Fruit fly (Drosophila melanogaster) whole organism, embryonic: Measurements from ENCODE around the gene CG7275.

ENCODE experiments used
- Bteb2 ChIP-seq: fragments of 200-800 bp; sonication (Bioruptor generic); optimal IDR thresholded peaks from 2 replicates; lab custom pipeline; 2016; ENCODE audit warnings: missing biosample characterization, missing genetic modification characterization
- CG1024 ChIP-seq: fragments of 200-800 bp; sonication (Bioruptor generic); IDR thresholded peaks from 2 replicates; pipeline ENCODE4 v1.3.6; 2022; ENCODE audit warnings: missing biosample characterization, missing genetic modification characterization
- CG10267 ChIP-seq: fragments of 200-800 bp; sonication (Bioruptor generic); optimal IDR thresholded peaks from 2 replicates; lab custom pipeline; 2018; ENCODE audit warnings: missing biosample characterization, mild to moderate bottlenecking, missing genetic modification characterization, moderate library complexity
- CG10462 ChIP-seq: fragments of 200-800 bp; sonication (Bioruptor generic); optimal IDR thresholded peaks from 2 replicates; lab custom pipeline; 2016; ENCODE audit warnings: missing biosample characterization, missing genetic modification characterization
- CG12104 ChIP-seq: fragments of 200-800 bp; sonication (Bioruptor generic); optimal IDR thresholded peaks from 3 replicates; lab custom pipeline; 2016; ENCODE audit warnings: missing biosample characterization, missing genetic modification characterization
- CG12219 ChIP-seq: fragments of 200-800 bp; sonication (Bioruptor generic); optimal IDR thresholded peaks from 3 replicates; lab custom pipeline; 2018; ENCODE audit warnings: missing biosample characterization, mild to moderate bottlenecking, missing genetic modification characterization
- CG14441 ChIP-seq: fragments of 200-800 bp; sonication (Bioruptor generic); IDR thresholded peaks from 2 replicates; pipeline ENCODE4 v1.3.6; 2022; ENCODE audit warnings: missing biosample characterization, missing genetic modification characterization
- CG14710 ChIP-seq: fragments of 200-800 bp; sonication (Bioruptor generic); optimal IDR thresholded peaks from 3 replicates; lab custom pipeline; 2019; ENCODE audit warnings: missing biosample characterization, mild to moderate bottlenecking, missing genetic modification characterization, moderate library complexity
- CG1602 ChIP-seq: fragments of 200-800 bp; sonication (Bioruptor generic); optimal IDR thresholded peaks from 3 replicates; lab custom pipeline; 2016; ENCODE audit warnings: missing biosample characterization, missing genetic modification characterization
- CG18262 ChIP-seq: fragments of 200-800 bp; optimal IDR thresholded peaks from 3 replicates; lab custom pipeline; 2019; ENCODE audit warnings: missing biosample characterization, mild to moderate bottlenecking, missing genetic modification characterization, moderate library complexity
- CG18599 ChIP-seq: fragments of 200-800 bp; sonication (Bioruptor generic); optimal IDR thresholded peaks from 3 replicates; lab custom pipeline; 2017; ENCODE audit warnings: missing biosample characterization, missing genetic modification characterization, mild to moderate bottlenecking, moderate library complexity, missing genetic modification reagents
- CG3065 ChIP-seq: fragments of 200-800 bp; sonication (Bioruptor generic); optimal IDR thresholded peaks from 2 replicates; lab custom pipeline; 2016; ENCODE audit warnings: missing biosample characterization, missing genetic modification characterization
- CG32767 ChIP-seq: fragments of 200-800 bp; sonication (Bioruptor generic); IDR thresholded peaks from 2 replicates; pipeline ENCODE4 v1.3.6; 2022; ENCODE audit warnings: missing biosample characterization, missing genetic modification characterization
- CG4617 ChIP-seq: fragments of 200-800 bp; sonication (Bioruptor generic); optimal IDR thresholded peaks from 3 replicates; lab custom pipeline; 2016; ENCODE audit warnings: missing biosample characterization, missing genetic modification characterization, borderline replicate concordance
- CG6683 ChIP-seq: fragments of 200-800 bp; sonication (Bioruptor generic); optimal IDR thresholded peaks from 2 replicates; lab custom pipeline; 2017; ENCODE audit warnings: missing biosample characterization, mild to moderate bottlenecking, missing genetic modification characterization, missing genetic modification reagents
- CG6689 ChIP-seq: fragments of 200-800 bp; sonication (Bioruptor generic); IDR thresholded peaks from 2 replicates; pipeline ENCODE4 v1.3.6; 2022; ENCODE audit warnings: missing biosample characterization, missing genetic modification characterization
- CG8290 ChIP-seq, 3 experiments: fragments of 200-800 bp; sonication (Bioruptor generic); optimal IDR thresholded peaks; 2 replicates each; lab custom pipeline; 2016 to 2019; ENCODE audit warnings: missing biosample characterization in 3 of 3, missing genetic modification characterization in 3 of 3, mild to moderate bottlenecking in 2 of 3, moderate library complexity in 1 of 3
- CG8388 ChIP-seq: fragments of 200-800 bp; sonication (Bioruptor generic); optimal IDR thresholded peaks from 2 replicates; lab custom pipeline; 2019; ENCODE audit warnings: missing biosample characterization, mild to moderate bottlenecking, missing genetic modification characterization, moderate library complexity
- CG9215 ChIP-seq: fragments of 200-800 bp; sonication (Bioruptor generic); IDR thresholded peaks from 2 replicates; pipeline ENCODE4 v1.3.6; 2022; ENCODE audit warnings: missing biosample characterization, missing genetic modification characterization
- Camta ChIP-seq: fragments of 200-800 bp; sonication (Bioruptor generic); optimal IDR thresholded peaks from 2 replicates; lab custom pipeline; 2016; ENCODE audit warnings: missing biosample characterization, missing genetic modification characterization
- Deaf1 ChIP-seq: fragments of 200-800 bp; optimal IDR thresholded peaks from 3 replicates; lab custom pipeline; 2019; ENCODE audit warnings: missing biosample characterization, mild to moderate bottlenecking, missing genetic modification characterization, moderate library complexity
- Dref ChIP-seq: fragments of 200-800 bp; sonication (Bioruptor generic); IDR thresholded peaks from 2 replicates; pipeline ENCODE4 v1.3.6; 2022; ENCODE audit warnings: missing biosample characterization, missing genetic modification characterization
- Fer2 ChIP-seq: fragments of 200-800 bp; sonication (Bioruptor generic); optimal IDR thresholded peaks from 2 replicates; lab custom pipeline; 2018; ENCODE audit warnings: missing biosample characterization, mild to moderate bottlenecking, missing genetic modification characterization, moderate library complexity
- Hey ChIP-seq: fragments of 200-800 bp; sonication (Bioruptor generic); optimal IDR thresholded peaks from 3 replicates; lab custom pipeline; 2018; ENCODE audit warnings: missing biosample characterization, mild to moderate bottlenecking, missing genetic modification characterization
- HmgD ChIP-seq: fragments of 200-800 bp; sonication (Bioruptor generic); optimal IDR thresholded peaks from 3 replicates; lab custom pipeline; 2016; ENCODE audit warnings: missing biosample characterization, missing genetic modification characterization
- Hmr ChIP-seq: fragments of 200-800 bp; sonication (Bioruptor generic); optimal IDR thresholded peaks from 3 replicates; lab custom pipeline; 2017; ENCODE audit warnings: mild to moderate bottlenecking, missing biosample characterization, missing genetic modification reagents, missing genetic modification characterization
- Mad ChIP-seq: fragments of 200-800 bp; sonication (Bioruptor generic); optimal IDR thresholded peaks from 2 replicates; lab custom pipeline; 2016; ENCODE audit warnings: missing biosample characterization, missing genetic modification characterization
- Oaz ChIP-seq: fragments of 200-800 bp; sonication (Bioruptor generic); IDR thresholded peaks from 2 replicates; pipeline ENCODE4 v1.3.6; 2022; ENCODE audit warnings: missing biosample characterization, missing genetic modification characterization
- Sry-β ChIP-seq: fragments of 200-800 bp; sonication (Bioruptor generic); optimal IDR thresholded peaks from 2 replicates; lab custom pipeline; 2018; ENCODE audit warnings: missing biosample characterization, mild to moderate bottlenecking, missing genetic modification characterization, moderate library complexity
- ase ChIP-seq: fragments of 200-800 bp; sonication (Bioruptor generic); IDR thresholded peaks from 3 replicates; pipeline ENCODE4 v1.3.6; 2022; ENCODE audit warnings: missing biosample characterization, missing genetic modification characterization
- danr ChIP-seq: fragments of 200-800 bp; sonication (Bioruptor generic); IDR thresholded peaks from 2 replicates; pipeline ENCODE4 v1.3.6; 2022; ENCODE audit warnings: missing biosample characterization, missing genetic modification characterization
- dmrt99B ChIP-seq: fragments of 200-800 bp; sonication (Bioruptor generic); optimal IDR thresholded peaks from 2 replicates; lab custom pipeline; 2018; ENCODE audit warnings: missing biosample characterization, mild to moderate bottlenecking, missing genetic modification characterization, moderate library complexity
- fd102C ChIP-seq: fragments of 200-800 bp; sonication (Bioruptor generic); optimal IDR thresholded peaks from 2 replicates; lab custom pipeline; 2018; ENCODE audit warnings: missing biosample characterization, mild to moderate bottlenecking, missing genetic modification characterization, moderate library complexity
- fd64A ChIP-seq: fragments of 200-800 bp; sonication (Bioruptor generic); optimal IDR thresholded peaks from 3 replicates; lab custom pipeline; 2018; ENCODE audit warnings: missing biosample characterization, mild to moderate bottlenecking, missing genetic modification characterization
- gcm2 ChIP-seq: fragments of 200-800 bp; sonication (Bioruptor generic); optimal IDR thresholded peaks from 2 replicates; lab custom pipeline; 2016; ENCODE audit warnings: missing biosample characterization, missing genetic modification characterization
- grn ChIP-seq: fragments of 200-800 bp; sonication (Bioruptor generic); optimal IDR thresholded peaks from 3 replicates; lab custom pipeline; 2017; ENCODE audit warnings: missing biosample characterization, missing genetic modification characterization
- ind ChIP-seq: fragments of 200-800 bp; sonication (Bioruptor generic); optimal IDR thresholded peaks from 3 replicates; lab custom pipeline; 2016; ENCODE audit warnings: missing biosample characterization, missing genetic modification characterization
- jing ChIP-seq: fragments of 200-800 bp; sonication (Bioruptor generic); optimal IDR thresholded peaks from 2 replicates; lab custom pipeline; 2018; ENCODE audit warnings: missing biosample characterization, mild to moderate bottlenecking, missing genetic modification characterization
- lab ChIP-seq: fragments of 200-800 bp; sonication (Bioruptor generic); optimal IDR thresholded peaks from 3 replicates; lab custom pipeline; 2017; ENCODE audit warnings: missing biosample characterization, missing genetic modification characterization, mild to moderate bottlenecking, moderate library complexity, missing genetic modification reagents
- lbe ChIP-seq: fragments of 200-800 bp; sonication (Bioruptor generic); optimal IDR thresholded peaks from 2 replicates; lab custom pipeline; 2016; ENCODE audit warnings: missing biosample characterization, mild to moderate bottlenecking, missing genetic modification characterization
- mam ChIP-seq: fragments of 200-800 bp; sonication (Bioruptor generic); optimal IDR thresholded peaks from 3 replicates; lab custom pipeline; 2016; ENCODE audit warnings: missing biosample characterization, missing genetic modification characterization
- peb ChIP-seq: fragments of 200-800 bp; sonication (Bioruptor generic); IDR thresholded peaks from 2 replicates; pipeline ENCODE4 v1.3.6; 2022; ENCODE audit warnings: missing biosample characterization, missing genetic modification characterization
- phol ChIP-seq: fragments of 200-800 bp; sonication (Bioruptor generic); optimal IDR thresholded peaks from 3 replicates; lab custom pipeline; 2018; ENCODE audit warnings: missing biosample characterization, mild to moderate bottlenecking, missing genetic modification characterization, moderate library complexity
- repo ChIP-seq: fragments of 200-800 bp; sonication (Bioruptor generic); optimal IDR thresholded peaks from 2 replicates; lab custom pipeline; 2016; ENCODE audit warnings: missing biosample characterization, missing genetic modification characterization
- ro ChIP-seq: fragments of 200-800 bp; sonication (Bioruptor generic); IDR thresholded peaks from 2 replicates; pipeline ENCODE4 v1.3.6; 2022; ENCODE audit warnings: missing biosample characterization, missing genetic modification characterization
- sd ChIP-seq: fragments of 200-800 bp; sonication (Bioruptor generic); optimal IDR thresholded peaks from 3 replicates; lab custom pipeline; 2018; ENCODE audit warnings: missing biosample characterization, mild to moderate bottlenecking, missing genetic modification characterization, moderate library complexity
- sens-2 ChIP-seq: fragments of 200-800 bp; sonication (Bioruptor generic); IDR thresholded peaks from 2 replicates; pipeline ENCODE4 v1.3.6; 2022; ENCODE audit warnings: missing biosample characterization, missing genetic modification characterization
- sim ChIP-seq: fragments of 200-800 bp; sonication (Bioruptor generic); IDR thresholded peaks from 2 replicates; pipeline ENCODE4 v1.3.6; 2022; ENCODE audit warnings: missing biosample characterization, missing genetic modification characterization
- vfl ChIP-seq: fragments of 200-800 bp; sonication (Bioruptor generic); optimal IDR thresholded peaks from 2 replicates; lab custom pipeline; 2016; ENCODE audit warnings: missing biosample characterization, missing genetic modification characterization
- z ChIP-seq: fragments of 200-800 bp; sonication (Bioruptor generic); IDR thresholded peaks from 3 replicates; pipeline ENCODE4 v1.3.6; 2022; ENCODE audit warnings: missing biosample characterization, missing genetic modification characterization
- zfh2 ChIP-seq: fragments of 200-800 bp; sonication (Bioruptor generic); optimal IDR thresholded peaks from 2 replicates; lab custom pipeline; 2016; ENCODE audit warnings: missing biosample characterization, missing genetic modification characterization

Gene CG7275

DNA sequence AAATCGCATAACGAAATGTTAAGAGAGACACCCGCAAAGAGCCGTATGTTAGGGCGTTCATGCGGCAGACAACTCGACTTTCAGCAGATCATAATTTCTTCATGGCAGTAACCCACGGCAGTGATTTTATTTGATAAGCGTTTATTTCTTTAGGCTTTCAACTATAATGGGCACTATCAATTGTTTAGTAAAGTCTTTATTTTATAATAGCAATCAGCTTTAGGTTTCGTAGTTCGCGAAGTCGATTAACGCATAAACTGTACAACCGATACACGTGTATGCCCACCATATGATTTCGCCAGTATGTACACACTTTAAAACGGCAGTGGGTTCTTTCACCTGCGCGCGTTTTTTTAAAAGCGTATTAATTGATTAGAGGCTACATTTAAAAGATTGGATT lies 9.5 kb downstream of the CG7275 start, which contains the start of gene CG7841 (continued):
- TF ChIP-seq CG4617 (GFP tag; lab: Kevin White, UChicago) (peak; percentile 82), vfl (GFP tag; lab: Kevin White, UChicago) (peak; percentile 96), z (peak; percentile 79), jing (peak; percentile 93), sd (tag; lab: Kevin White, UChicago) (peak; percentile 90), fd64A (GFP tag; lab: Kevin White, UChicago) (peak; percentile 98), CG10462 (peak; percentile 95), lbe (GFP tag; lab: Kevin White, UChicago) (peak; percentile 98), HmgD (GFP tag; lab: Kevin White, UChicago) (peak; percentile 91), Bteb2 (GFP tag; lab: Kevin White, UChicago) (peak; percentile 97), grn (GFP tag; lab: Kevin White, UChicago) (peak; percentile 87), CG10267 (tag; lab: Kevin White, UChicago) (peak; percentile 97), lab (peak; percentile 99), CG12104 (GFP tag; lab: Kevin White, UChicago) (peak; percentile 97), Dref (GFP tag; lab: Robert Waterston, UW) (0 out of 2 replicates have a peak, but pooled peaks have one; percentile 31), Hmr (GFP tag; lab: Kevin White, UChicago) (peak; percentile 99), CG18262 (tag; lab: Kevin White, UChicago) (peak; percentile 99), CG8388 (peak; percentile 98), Oaz (GFP tag; lab: Robert Waterston, UW) (peak; percentile 93), peb (GFP tag; lab: Robert Waterston, UW) (peak; percentile 79), CG1024 (GFP tag; lab: Robert Waterston, UW) (peak; percentile 94; the same call in 1 of the 2 replicates), Mad (GFP tag; lab: Kevin White, UChicago) (peak; percentile 97), Deaf1 (tag; lab: Kevin White, UChicago) (peak; percentile 87), CG6689 (peak; percentile 96), ro (no peak), zfh2 (GFP tag; lab: Kevin White, UChicago) (peak; percentile 95), sens-2 (GFP tag; lab: Robert Waterston, UW) (peak; percentile 97), mam (GFP tag; lab: Kevin White, UChicago) (peak; percentile 96), CG6683 (GFP tag; lab: Kevin White, UChicago) (peak; percentile 97), sim (peak; percentile 97), Sry-β (GFP tag; lab: Kevin White, UChicago) (peak; percentile 67), repo (GFP tag; lab: Kevin White, UChicago) (peak; percentile 97), CG8290 (GFP tag; optimal IDR thresholded peaks at IDR 0.05; lab: Kevin White, UChicago) (peak; percentile 94), CG8290 (tag; optimal IDR thresholded peaks at IDR 0.05; lab: Kevin White, UChicago) (peak; percentile 94 to 96), ase (GFP tag; lab: Robert Waterston, UW) (no peak; the same call in 2 of the 3 replicates), CG14441 (GFP tag; lab: Robert Waterston, UW) (peak; percentile 91; the same call in 1 of the 2 replicates), CG3065 (GFP tag; lab: Kevin White, UChicago) (peak; percentile 92), Hey (tag; lab: Kevin White, UChicago) (peak; percentile 94), CG9215 (GFP tag; lab: Robert Waterston, UW) (no peak), Camta (GFP tag; lab: Kevin White, UChicago) (peak; percentile 97), Fer2 (peak; percentile 96), dmrt99B (tag; lab: Kevin White, UChicago) (peak; percentile 98), CG12219 (GFP tag; lab: Kevin White, UChicago) (peak; percentile 99), ind (GFP tag; lab: Kevin White, UChicago) (peak; percentile 96), danr (GFP tag; lab: Robert Waterston, UW) (peak; percentile 89), CG14710 (tag; lab: Kevin White, UChicago) (peak; percentile 100), CG18599 (GFP tag; lab: Kevin White, UChicago) (peak; percentile 99), phol (tag; lab: Kevin White, UChicago) (peak; percentile 97), CG1602 (GFP tag; lab: Kevin White, UChicago) (peak; percentile 93), fd102C (GFP tag; lab: Kevin White, UChicago) (peak; percentile 94), CG32767 (GFP tag; lab: Robert Waterston, UW) (peak; percentile 96), gcm2 (GFP tag; lab: Kevin White, UChicago) (peak; percentile 96)
